Worm (Caenorhabditis elegans): ENCODE data around the gene R74.7.

R74.7 gene

DNA sequence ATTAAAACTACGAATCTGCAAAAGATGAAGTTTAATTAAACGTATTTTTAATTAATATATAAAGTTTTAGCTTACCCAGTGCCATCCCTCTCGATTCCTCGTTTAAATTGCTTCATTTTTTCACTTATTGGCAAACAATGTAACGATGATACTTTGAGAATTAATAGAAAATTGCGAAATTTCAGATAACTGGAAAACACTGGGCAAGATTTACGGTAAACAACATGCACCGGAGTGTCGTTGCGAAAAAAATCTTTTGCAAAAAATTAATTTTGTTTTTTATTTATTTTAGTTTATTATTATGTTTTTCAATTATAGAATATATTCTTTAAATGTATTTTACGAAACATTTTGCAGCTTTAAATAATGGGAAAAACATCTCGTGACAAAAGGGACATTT, at the start of gene R74.7, which contains the start of gene pelo-1:
TSS of gene R74.7 (plus strand) at position 358 of the 400 bp plus-strand sequence.
TSS of gene pelo-1 (minus strand) at position 151 of the 400 bp plus-strand sequence.
- TF ChIP-seq tbx-2 (tag; optimal IDR thresholded peaks at IDR 0.05) (no peak), ama-1 (optimal IDR thresholded peaks at IDR 0.05) (no peak), lin-15B (tag; optimal IDR thresholded peaks at IDR 0.05) (peak; percentile 48), R02D3.7 (tag; optimal IDR thresholded peaks at IDR 0.05) (peak; percentile 88), egl-5 (tag; optimal IDR thresholded peaks at IDR 0.05) (no peak), nfya-1 (tag; optimal IDR thresholded peaks at IDR 0.05; ENCODE audit: insufficient read depth) (peak; percentile 43), pha-4 (tag; optimal IDR thresholded peaks at IDR 0.05) (peak; percentile 64)

DNA sequence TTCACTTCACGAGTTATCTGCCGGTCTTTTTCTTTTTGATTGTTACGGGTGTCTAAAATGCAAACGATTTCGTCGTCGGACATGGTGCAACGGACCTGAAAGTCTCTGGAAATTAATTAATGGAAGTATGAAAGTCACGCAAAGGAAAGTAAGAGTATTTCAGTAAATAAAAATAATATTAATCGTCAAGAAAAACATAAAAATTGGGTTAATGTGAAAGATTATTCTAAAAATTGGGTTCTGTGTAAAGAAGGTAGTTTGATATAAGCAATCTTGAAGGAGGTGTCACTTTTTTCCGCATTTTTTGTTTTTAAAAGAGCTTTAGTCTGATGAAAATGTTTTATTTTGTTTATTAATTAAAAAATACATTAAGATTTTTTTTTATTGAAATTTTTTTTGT, 46.9 kb upstream of the R74.7 start, which contains the start of gene C16C10.9:
TSS of gene C16C10.9 (minus strand) at position 101 of the 400 bp plus-strand sequence.
- no peak for TF ChIP-seq ztf-4 (tag; optimal IDR thresholded peaks at IDR 0.05)
- no peak for TF ChIP-seq nhr-237 (tag; optimal IDR thresholded peaks at IDR 0.05)
- TF ChIP-seq sea-2 (GFP tag; optimal IDR thresholded peaks at IDR 0.05), result no peak
- TF ChIP-seq pha-4 (tag; optimal IDR thresholded peaks at IDR 0.05), result no peak

DNA sequence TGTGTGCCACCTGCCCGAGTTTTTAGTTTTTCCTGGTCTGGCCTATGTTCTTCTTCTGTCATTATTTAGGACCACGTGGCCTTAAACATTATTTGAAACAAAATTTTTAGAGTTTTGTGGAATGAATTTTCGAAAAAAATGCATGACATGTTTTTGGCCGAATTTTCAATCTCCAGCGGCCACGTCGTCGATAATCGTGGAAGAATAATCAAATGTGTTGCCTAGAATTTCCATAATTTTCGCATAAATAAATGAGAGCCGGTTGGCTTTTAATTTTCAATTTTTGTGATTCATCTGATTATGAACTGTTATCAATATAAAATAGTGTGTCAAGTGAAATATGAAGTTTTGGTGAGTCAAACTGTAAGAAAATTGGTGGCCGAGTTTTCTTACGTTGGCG, 43.3 kb upstream of the R74.7 start, which contains the start of gene C01G12.16:
TSS of gene C01G12.16 (plus strand) at position 301 of the 400 bp plus-strand sequence.
- TF ChIP-seq skn-1 (tag; optimal IDR thresholded peaks at IDR 0.05), result no peak
- TF ChIP-seq lin-39 (tag; optimal IDR thresholded peaks at IDR 0.05), result no peak
- TF ChIP-seq egl-27 (tag; optimal IDR thresholded peaks at IDR 0.05), result no peak
- no peak for TF ChIP-seq hmg-11 (tag; optimal IDR thresholded peaks at IDR 0.05)
- no peak for TF ChIP-seq nhr-67 (tag; optimal IDR thresholded peaks at IDR 0.05)
- TF ChIP-seq tbx-2 (tag; optimal IDR thresholded peaks at IDR 0.05), result no peak
- TF ChIP-seq nhr-237 (tag; optimal IDR thresholded peaks at IDR 0.05), result no peak
- TF ChIP-seq fkh-10 (GFP tag; optimal IDR thresholded peaks at IDR 0.05), result no peak

DNA sequence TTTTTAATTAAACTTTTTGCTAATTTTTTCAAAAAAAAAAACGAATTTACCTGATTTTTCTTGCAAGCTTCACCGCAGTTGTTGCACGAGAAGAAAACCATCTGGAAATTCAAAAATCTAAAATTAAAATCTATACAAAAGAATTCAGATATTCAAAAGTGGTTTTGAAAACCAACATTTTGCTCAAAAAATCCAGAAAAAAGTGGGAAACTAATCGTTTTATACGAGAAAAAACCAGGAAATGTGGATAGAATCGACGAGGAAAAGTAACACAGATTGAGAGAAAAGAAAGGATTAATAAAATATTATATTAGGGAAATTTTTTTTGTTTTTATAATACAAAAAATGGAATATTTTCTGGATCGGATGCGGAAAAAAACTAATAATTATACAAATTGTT, 40.2 kb upstream of the R74.7 start, which contains the start of gene C16C10.8:
TSS of gene C16C10.8 (minus strand) at position 101 of the 400 bp plus-strand sequence.
- TF ChIP-seq jun-1 (tag; optimal IDR thresholded peaks at IDR 0.05) (no peak), unc-62 (GFP tag; optimal IDR thresholded peaks at IDR 0.05) (no peak), pqm-1 (tag; optimal IDR thresholded peaks at IDR 0.05) (no peak), elt-3 (tag; optimal IDR thresholded peaks at IDR 0.05) (no peak)

DNA sequence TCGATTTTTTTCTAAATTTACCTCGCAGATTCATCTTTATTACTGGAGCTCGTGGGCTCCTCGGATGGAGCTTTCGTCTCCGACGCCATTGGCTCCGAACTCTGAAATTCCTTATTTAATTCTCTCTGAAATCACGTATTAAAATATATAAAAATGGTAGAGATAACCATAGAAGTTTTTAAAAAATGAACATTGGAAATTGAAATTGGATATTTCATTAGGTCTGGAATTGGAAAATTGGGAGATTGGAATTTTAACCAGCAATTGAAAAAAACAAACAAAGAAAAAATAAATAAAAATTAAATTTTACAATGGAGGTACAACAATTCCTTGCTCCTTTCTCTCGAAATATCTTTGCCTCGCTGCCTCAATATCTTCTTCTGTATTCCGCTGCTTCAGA, 37.5 kb upstream of the R74.7 start, which contains the start of gene rnf-5:
TSS of gene rnf-5 (minus strand) at position 101 of the 400 bp plus-strand sequence.
- TF ChIP-seq nhr-76 (tag; optimal IDR thresholded peaks at IDR 0.05), result no peak
- TF ChIP-seq nhr-28 (tag; optimal IDR thresholded peaks at IDR 0.05), result no peak
- no peak for TF ChIP-seq nhr-25 (tag; optimal IDR thresholded peaks at IDR 0.05)
- TF ChIP-seq lsy-12 (tag; optimal IDR thresholded peaks at IDR 0.05), result no peak
- no peak for TF ChIP-seq nhr-237 (tag; optimal IDR thresholded peaks at IDR 0.05)
- no peak for TF ChIP-seq nhr-12 (tag; optimal IDR thresholded peaks at IDR 0.05)
- no peak for TF ChIP-seq nhr-77 (tag; optimal IDR thresholded peaks at IDR 0.05)
- TF ChIP-seq nhr-11 (tag; optimal IDR thresholded peaks at IDR 0.05), result no peak
- TF ChIP-seq lin-15B (tag; optimal IDR thresholded peaks at IDR 0.05), result no peak
- no peak for TF ChIP-seq ceh-82 (tag; optimal IDR thresholded peaks at IDR 0.05)
- TF ChIP-seq daf-12 (tag; optimal IDR thresholded peaks at IDR 0.05), result no peak
- no peak for TF ChIP-seq ztf-4 (tag; optimal IDR thresholded peaks at IDR 0.05)
- no peak for TF ChIP-seq pha-4 (tag; optimal IDR thresholded peaks at IDR 0.05)
- TF ChIP-seq aly-2 (tag; optimal IDR thresholded peaks at IDR 0.05), result no peak
- no peak for TF ChIP-seq elt-1 (tag; optimal IDR thresholded peaks at IDR 0.05)
- no peak for TF ChIP-seq hmg-11 (tag; optimal IDR thresholded peaks at IDR 0.05)
- TF ChIP-seq elt-2 (tag; optimal IDR thresholded peaks at IDR 0.05), result no peak
- TF ChIP-seq ceh-9 (tag; optimal IDR thresholded peaks at IDR 0.05), result no peak
- TF ChIP-seq pqm-1 (tag; optimal IDR thresholded peaks at IDR 0.05), result no peak
- no peak for TF ChIP-seq jun-1 (tag; optimal IDR thresholded peaks at IDR 0.05)

DNA sequence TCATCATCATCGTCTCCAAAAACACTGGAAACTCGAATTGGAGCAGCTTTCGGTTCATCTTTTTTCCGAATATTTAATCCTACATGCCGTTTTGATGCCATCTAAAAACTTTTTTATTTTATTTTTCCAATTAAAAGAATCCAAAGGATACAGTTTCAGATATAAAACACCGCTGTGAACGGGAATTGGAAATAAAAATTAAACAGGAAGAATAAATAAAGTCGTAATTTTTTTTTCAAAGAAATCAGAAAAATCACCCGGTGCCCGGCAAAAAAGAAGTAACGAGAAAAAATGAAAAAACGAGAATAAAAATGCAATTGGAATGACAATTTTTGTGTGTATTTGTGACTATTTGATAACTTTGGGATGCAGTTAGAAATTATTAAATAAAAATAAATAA, 35.6 kb upstream of the R74.7 start, which contains the start of gene ccdc-55:
TSS of gene ccdc-55 (minus strand) at position 101 of the 400 bp plus-strand sequence.
- TF ChIP-seq ZK546.5 (tag; optimal IDR thresholded peaks at IDR 0.05), result no peak
- TF ChIP-seq nhr-67 (tag; optimal IDR thresholded peaks at IDR 0.05), result no peak
- no peak for TF ChIP-seq elt-1 (tag; optimal IDR thresholded peaks at IDR 0.05)
- no peak for TF ChIP-seq ceh-82 (tag; optimal IDR thresholded peaks at IDR 0.05)
- no peak for TF ChIP-seq unc-62 (GFP tag; optimal IDR thresholded peaks at IDR 0.05)
- no peak for TF ChIP-seq nhr-43 (tag; optimal IDR thresholded peaks at IDR 0.05; ENCODE audit: poor library complexity, severe bottlenecking)
- TF ChIP-seq mdl-1 (tag; optimal IDR thresholded peaks at IDR 0.05), result no peak
- no peak for TF ChIP-seq hmg-11 (tag; optimal IDR thresholded peaks at IDR 0.05)
- TF ChIP-seq nhr-25 (tag; optimal IDR thresholded peaks at IDR 0.05), result no peak
- TF ChIP-seq zag-1 (tag; optimal IDR thresholded peaks at IDR 0.05), result no peak
- no peak for TF ChIP-seq nfya-1 (tag; optimal IDR thresholded peaks at IDR 0.05; ENCODE audit: insufficient read depth)
- no peak for TF ChIP-seq ceh-16 (tag; optimal IDR thresholded peaks at IDR 0.05)
- no peak for TF ChIP-seq fkh-2 (tag; optimal IDR thresholded peaks at IDR 0.05)
- TF ChIP-seq pha-4 (tag; optimal IDR thresholded peaks at IDR 0.05), result no peak
